Worm (Caenorhabditis elegans): ENCODE data around the gene C46C11.4.

ce11 chrX:4616832-4617231 lies 30.2 kb downstream of the C46C11.4 start:
- TF ChIP-seq unc-62 (GFP tag; optimal IDR thresholded peaks at IDR 0.05) (no peak), nhr-11 (tag; optimal IDR thresholded peaks at IDR 0.05) (no peak), aha-1 (tag; optimal IDR thresholded peaks at IDR 0.05) (no peak), aly-2 (tag; optimal IDR thresholded peaks at IDR 0.05) (no peak)

Measured in whole organism, L1 larva.